Fruit fly (Drosophila melanogaster) whole organism, pupa: ENCODE results near the gene CG34250.

Source experiments
- CG15710 ChIP-seq: fragments of 200-800 bp; sonication (Bioruptor generic); optimal IDR thresholded peaks from 2 replicates; lab custom pipeline; 2018; ENCODE audit warnings: missing biosample characterization, mild to moderate bottlenecking, missing genetic modification characterization, moderate library complexity
- Ets98B ChIP-seq: fragments of 200-800 bp; sonication (Bioruptor generic); IDR thresholded peaks from 2 replicates; pipeline ENCODE4 v1.3.6; 2022; ENCODE audit warnings: missing biosample characterization, missing genetic modification characterization
- Pif1B ChIP-seq: fragments of 200-800 bp; sonication (Bioruptor generic); optimal IDR thresholded peaks from 3 replicates; lab custom pipeline; 2016; ENCODE audit warnings: missing biosample characterization, missing genetic modification characterization
- fd96Ca ChIP-seq: fragments of 200-800 bp; sonication (Bioruptor generic); IDR thresholded peaks from 3 replicates; pipeline ENCODE4 v1.3.6; 2022; ENCODE audit warnings: missing biosample characterization, missing genetic modification characterization
- rn ChIP-seq: fragments of 200-800 bp; sonication (Bioruptor generic); IDR thresholded peaks from 2 replicates; pipeline ENCODE4 v1.3.6; 2022; ENCODE audit warnings: missing biosample characterization, missing genetic modification characterization

- TF ChIP-seq Ets98B (GFP tag; lab: Robert Waterston, UW): no peak
- TF ChIP-seq CG15710 (tag; lab: Kevin White, UChicago): no peak
- TF ChIP-seq fd96Ca (GFP tag; lab: Robert Waterston, UW): no peak
- no peak for TF ChIP-seq rn
- TF ChIP-seq Pif1B: no peak
Observed at dm6 chr3L:17436331-17436730, 39.7 kb upstream of the CG34250 start, which contains the start of gene CG12229.
